Fruit fly (Drosophila melanogaster): ENCODE results near the gene CG13078.

dm6 chr2L:19546869-19547710 is 16.6 kb upstream of the CG13078 start, which contains the start of gene CG10337:
- TF ChIP-seq her (GFP tag; optimal IDR thresholded peaks at IDR 0.05) (no peak), unc-4 (GFP tag; IDR thresholded peaks at IDR 0.05; ENCODE audit: partially characterized antibody) (no peak), CG11504 (tag; optimal IDR thresholded peaks at IDR 0.05) (peak; percentile 64), gt (GFP tag; IDR thresholded peaks at IDR 0.05) (no peak), tll (GFP tag; optimal IDR thresholded peaks at IDR 0.05) (no peak), jumu (GFP tag; optimal IDR thresholded peaks at IDR 0.05) (no peak), tna (GFP tag; IDR thresholded peaks at IDR 0.05; ENCODE audit: partially characterized antibody) (no peak)
